Worm (Caenorhabditis elegans) whole organism, L1 larva: ENCODE results near the gene mfn-1.
A peak's percentile ranks its signal among the peaks of the same experiment; 100 is the strongest.

ENCODE experiments used
- C04F5.9 ChIP-seq: sonication (generic microtip); optimal IDR thresholded peaks from 2 replicates; lab custom pipeline; 2016; ENCODE audit warnings: missing genetic modification characterization, missing compliant biosample characterization
- C34B4.2 ChIP-seq: sonication (generic microtip); optimal IDR thresholded peaks from 2 replicates; lab custom pipeline; 2017; ENCODE audit warnings: mild to moderate bottlenecking, missing genetic modification characterization, missing compliant biosample characterization
- Y116A8C.19 ChIP-seq: sonication (generic microtip); optimal IDR thresholded peaks from 2 replicates; lab custom pipeline; 2016; ENCODE audit warnings: missing compliant biosample characterization, missing genetic modification characterization, borderline replicate concordance
- aha-1 ChIP-seq: fragments of 150-350 bp; optimal IDR thresholded peaks from 2 replicates; lab custom pipeline; 2014; ENCODE audit warnings: missing biosample characterization, missing genetic modification characterization
- alr-1 ChIP-seq: fragments of 200-800 bp; sonication (Bioruptor generic); optimal IDR thresholded peaks from 2 replicates; lab custom pipeline; 2018; ENCODE audit warnings: borderline replicate concordance, mild to moderate bottlenecking, missing genetic modification characterization, missing compliant biosample characterization
- blmp-1 ChIP-seq: fragments of 150-350 bp; optimal IDR thresholded peaks from 2 replicates; lab custom pipeline; 2014; ENCODE audit warnings: missing biosample characterization, missing genetic modification characterization
- ces-1 ChIP-seq: fragments of 150-350 bp; optimal IDR thresholded peaks from 2 replicates; lab custom pipeline; 2014; ENCODE audit warnings: missing biosample characterization, missing genetic modification reagents, missing genetic modification characterization
- dpl-1 ChIP-seq, 3 experiments: fragments of 150-350 bp in 2 of 3; sonication (generic microtip) in 1 of 3; optimal IDR thresholded peaks; 2 replicates each; lab custom pipeline; 2014 to 2017; ENCODE audit warnings: missing biosample characterization in 3 of 3, missing genetic modification characterization in 3 of 3, missing genetic modification reagents in 3 of 3
- dsc-1 ChIP-seq: sonication (generic microtip); optimal IDR thresholded peaks from 2 replicates; lab custom pipeline; 2016; ENCODE audit warnings: mild to moderate bottlenecking, missing genetic modification characterization, missing compliant biosample characterization
- efl-1 ChIP-seq, 4 experiments: fragments of 150-350 bp; optimal IDR thresholded peaks in 3 of 4; peaks in 1 of 4; 1 replicate in 1 of 4; 2 replicates in 3 of 4; lab custom pipeline; 2014; ENCODE audit warnings: missing biosample characterization in 2 of 4, missing genetic modification characterization in 2 of 4, missing genetic modification reagents in 2 of 4
- egl-13 ChIP-seq: sonication (generic microtip); optimal IDR thresholded peaks from 2 replicates; lab custom pipeline; 2016; ENCODE audit warnings: missing genotype, missing genetic modification reagents, missing genetic modification characterization, missing compliant biosample characterization
- egl-27 ChIP-seq, 2 experiments: fragments of 150-350 bp in 1 of 2; sonication (generic microtip); optimal IDR thresholded peaks; 3 replicates each; lab custom pipeline; 2017 to 2018; ENCODE audit warnings: missing biosample characterization in 2 of 2, missing genetic modification characterization in 2 of 2, missing genetic modification reagents in 2 of 2
- elt-3 ChIP-seq, 6 experiments: fragments of 150-350 bp in 1 of 6; sonication (generic microtip); optimal IDR thresholded peaks; 2 replicates each; lab custom pipeline; 2017 to 2018; ENCODE audit warnings: missing biosample characterization in 6 of 6, missing genetic modification characterization in 6 of 6, inconsistent platforms in 1 of 6
- ets-5 ChIP-seq: fragments of 200-800 bp; sonication (Bioruptor generic); IDR thresholded peaks from 2 replicates; pipeline ENCODE4 v1.3.6; 2022; ENCODE audit warnings: missing genetic modification characterization, missing compliant biosample characterization
- fkh-10 ChIP-seq: sonication (generic microtip); optimal IDR thresholded peaks from 2 replicates; lab custom pipeline; 2017; ENCODE audit warnings: missing biosample characterization, missing genetic modification reagents, missing genetic modification characterization
- fkh-4 ChIP-seq: sonication (generic microtip); optimal IDR thresholded peaks from 2 replicates; lab custom pipeline; 2016; ENCODE audit warnings: missing compliant biosample characterization, missing genetic modification characterization, borderline replicate concordance
- fos-1 ChIP-seq: fragments of 150-350 bp; optimal IDR thresholded peaks from 2 replicates; lab custom pipeline; 2014; ENCODE audit warnings: missing biosample characterization, missing genetic modification characterization
- jun-1 ChIP-seq: fragments of 150-350 bp; optimal IDR thresholded peaks from 2 replicates; lab custom pipeline; 2014; ENCODE audit warnings: missing biosample characterization, missing genetic modification reagents, missing genetic modification characterization
- lin-14 ChIP-seq: fragments of 200-800 bp; sonication (Bioruptor generic); optimal IDR thresholded peaks from 2 replicates; lab custom pipeline; 2018; ENCODE audit warnings: mild to moderate bottlenecking, missing genetic modification characterization, moderate library complexity, missing compliant biosample characterization
- lin-15B ChIP-seq: fragments of 150-350 bp; sonication (generic microtip); optimal IDR thresholded peaks from 3 replicates; lab custom pipeline; 2014; ENCODE audit warnings: missing biosample characterization, missing genetic modification characterization
- lir-3 ChIP-seq: sonication (generic microtip); optimal IDR thresholded peaks from 2 replicates; lab custom pipeline; 2016; ENCODE audit warnings: mild to moderate bottlenecking, missing genetic modification characterization, moderate library complexity, missing compliant biosample characterization; ENCODE audit not compliant: poor library complexity
- mab-9 ChIP-seq: fragments of 200-800 bp; sonication (Bioruptor generic); IDR thresholded peaks from 2 replicates; pipeline ENCODE4 v1.3.6; 2022; ENCODE audit warnings: missing genetic modification reagents, missing genetic modification characterization, missing compliant biosample characterization
- mdl-1 ChIP-seq, 2 experiments: fragments of 150-350 bp; optimal IDR thresholded peaks; 2 replicates each; lab custom pipeline; 2014 to 2017; ENCODE audit warnings: missing biosample characterization in 2 of 2, missing genetic modification characterization in 2 of 2, inconsistent platforms in 1 of 2
- mep-1 ChIP-seq: fragments of 150-350 bp; optimal IDR thresholded peaks from 2 replicates; lab custom pipeline; 2014; ENCODE audit warnings: missing biosample characterization, missing genetic modification characterization
- nhr-11 ChIP-seq: fragments of 150-350 bp; optimal IDR thresholded peaks from 2 replicates; lab custom pipeline; 2014; ENCODE audit warnings: missing biosample characterization, missing genetic modification characterization
- nhr-19 ChIP-seq: fragments of 200-800 bp; sonication (Bioruptor generic); conservative IDR thresholded peaks from 2 replicates; pipeline ENCODE4 v1.3.6; 2022; ENCODE audit warnings: missing genetic modification characterization, missing compliant biosample characterization
- nhr-20 ChIP-seq: sonication (generic microtip); optimal IDR thresholded peaks from 2 replicates; lab custom pipeline; 2016; ENCODE audit warnings: mild to moderate bottlenecking, missing genetic modification characterization, missing compliant biosample characterization
- nhr-47 ChIP-seq: sonication (generic microtip); optimal IDR thresholded peaks from 2 replicates; lab custom pipeline; 2016; ENCODE audit warnings: mild to moderate bottlenecking, missing genetic modification characterization, moderate library complexity, missing compliant biosample characterization
- nhr-76 ChIP-seq: sonication (generic microtip); optimal IDR thresholded peaks from 2 replicates; lab custom pipeline; 2017; ENCODE audit warnings: missing biosample characterization, missing genetic modification characterization
- nhr-85 ChIP-seq: sonication (generic microtip); peaks from one replicate; lab custom pipeline; 2016; ENCODE audit warnings: missing genetic modification characterization, inconsistent platforms, missing compliant biosample characterization
- pag-3 ChIP-seq: sonication (generic microtip); optimal IDR thresholded peaks from 2 replicates; lab custom pipeline; 2017; ENCODE audit warnings: missing genetic modification characterization, mild to moderate bottlenecking, missing compliant biosample characterization, antibody characterized with exemption, borderline replicate concordance; ENCODE audit not compliant: insufficient read depth
- pqm-1 ChIP-seq: sonication (generic microtip); optimal IDR thresholded peaks from 3 replicates; lab custom pipeline; 2017; ENCODE audit warnings: missing biosample characterization, missing genetic modification characterization
- rnt-1 ChIP-seq: sonication (generic microtip); optimal IDR thresholded peaks from 2 replicates; lab custom pipeline; 2016; ENCODE audit warnings: mild to moderate bottlenecking, missing genetic modification characterization, moderate library complexity, missing compliant biosample characterization
- sup-37 ChIP-seq: fragments of 200-800 bp; sonication (Bioruptor generic); optimal IDR thresholded peaks from 2 replicates; lab custom pipeline; 2018; ENCODE audit warnings: mild to moderate bottlenecking, missing genetic modification characterization, missing compliant biosample characterization
- tbx-2 ChIP-seq: sonication (generic microtip); optimal IDR thresholded peaks from 2 replicates; lab custom pipeline; 2016; ENCODE audit warnings: missing genetic modification characterization, missing compliant biosample characterization
- tlp-1 ChIP-seq: fragments of 150-350 bp; optimal IDR thresholded peaks from 2 replicates; lab custom pipeline; 2014; ENCODE audit warnings: missing biosample characterization, missing genetic modification characterization
- unc-30 ChIP-seq: sonication (generic microtip); optimal IDR thresholded peaks from 2 replicates; lab custom pipeline; 2017; ENCODE audit warnings: missing biosample characterization, missing genetic modification characterization
- vab-15 ChIP-seq: sonication (generic microtip); optimal IDR thresholded peaks from 2 replicates; lab custom pipeline; 2017; ENCODE audit warnings: missing genotype, mild to moderate bottlenecking, missing genetic modification characterization, missing compliant biosample characterization

The mfn-1 gene

DNA sequence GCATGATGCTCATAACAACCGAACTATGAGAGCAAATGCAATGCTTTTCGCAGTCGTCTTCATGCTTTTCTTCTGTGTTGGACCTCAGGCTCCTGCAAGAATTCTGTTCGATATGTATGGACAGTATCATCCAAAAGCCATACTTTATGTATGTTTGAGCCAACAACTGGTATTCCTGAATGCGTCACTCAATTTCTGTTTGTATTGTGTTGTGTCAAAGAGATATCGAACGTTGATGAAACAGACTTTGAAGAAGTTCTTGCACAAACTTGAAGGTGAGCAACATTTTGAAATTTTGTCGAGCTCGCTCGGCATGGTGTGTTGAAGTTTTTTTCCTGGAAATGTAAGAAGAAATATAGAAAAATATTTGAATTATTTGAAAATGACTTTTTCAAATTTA, 41.1 kb upstream of the mfn-1 start:
- TF ChIP-seq pag-3, result no peak
- no peak for TF ChIP-seq jun-1
- no peak for TF ChIP-seq efl-1 (optimal IDR thresholded peaks at IDR 0.05; lab: Kevin White, UChicago)
- peak in 1 of 2 experiments; percentile 56 for TF ChIP-seq efl-1 (GFP tag; optimal IDR thresholded peaks at IDR 0.05 in 1 of 2; lab: Kevin White, UChicago)

DNA sequence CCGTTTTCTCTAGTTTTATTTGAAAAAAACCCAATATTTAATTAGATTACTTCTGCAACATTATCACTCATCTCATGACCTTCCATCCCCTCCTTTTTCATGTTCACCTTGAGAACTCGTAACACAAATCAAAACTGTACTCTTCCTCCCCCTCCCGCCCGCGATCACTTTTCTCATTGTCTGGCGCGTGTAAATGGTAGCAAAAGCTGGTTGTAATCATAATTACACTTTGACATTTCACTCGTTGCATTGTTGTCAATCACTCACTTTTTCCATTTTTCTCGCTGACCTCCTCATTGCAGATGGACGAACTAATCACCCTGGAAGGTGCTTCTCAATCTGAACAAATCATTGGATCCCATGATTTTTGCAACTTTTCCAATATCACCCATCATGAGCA, 38.6 kb upstream of the mfn-1 start, which contains the start of gene npr-41:
Gene npr-41, plus strand, starts transcription at position 301 of the 400 bp plus-strand sequence.
- TF ChIP-seq nhr-85, result peak; percentile 19
- no peak for TF ChIP-seq aha-1 (tag; lab: Kevin White, UChicago)

DNA sequence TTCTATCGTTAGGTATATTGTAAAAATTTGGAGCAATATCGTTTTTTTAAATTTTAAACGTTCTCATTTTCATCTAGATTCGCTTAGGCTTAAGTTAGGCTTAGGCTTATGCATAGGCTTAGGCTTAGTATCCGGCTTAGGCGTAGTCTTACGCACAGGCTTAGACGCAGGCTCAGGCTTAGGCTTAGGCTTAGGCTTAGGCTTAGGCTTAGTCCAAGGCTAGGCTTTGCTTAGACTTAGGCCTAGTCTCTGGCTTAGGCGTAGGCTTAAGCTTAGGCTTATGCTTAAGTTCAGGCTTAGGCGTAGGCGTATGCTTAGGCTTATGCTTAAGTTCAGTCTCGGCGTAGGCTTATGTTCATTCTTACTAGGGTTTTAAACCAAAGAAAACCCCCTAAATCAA, 31.9 kb upstream of the mfn-1 start:
- TF ChIP-seq tlp-1 (tag; lab: Kevin White, UChicago) (no peak), nhr-11 (tag; lab: Kevin White, UChicago) (no peak), mep-1 (tag; lab: Kevin White, UChicago) (no peak), dpl-1 (GFP tag; optimal IDR thresholded peaks at IDR 0.05; lab: Kevin White, UChicago) (no peak), fkh-10 (GFP tag; lab: Kevin White, UChicago) (no peak), jun-1 (no peak), pqm-1 (tag; lab: Kevin White, UChicago) (no peak), ets-5 (GFP tag; lab: Robert Waterston, UW) (no peak), lin-14 (GFP tag; lab: Kevin White, UChicago) (no peak), aha-1 (tag; lab: Kevin White, UChicago) (no peak), fkh-4 (tag; lab: Kevin White, UChicago) (no peak), rnt-1 (tag; lab: Kevin White, UChicago) (no peak), sup-37 (GFP tag; lab: Kevin White, UChicago) (no peak), C34B4.2 (tag; lab: Kevin White, UChicago) (no peak)

DNA sequence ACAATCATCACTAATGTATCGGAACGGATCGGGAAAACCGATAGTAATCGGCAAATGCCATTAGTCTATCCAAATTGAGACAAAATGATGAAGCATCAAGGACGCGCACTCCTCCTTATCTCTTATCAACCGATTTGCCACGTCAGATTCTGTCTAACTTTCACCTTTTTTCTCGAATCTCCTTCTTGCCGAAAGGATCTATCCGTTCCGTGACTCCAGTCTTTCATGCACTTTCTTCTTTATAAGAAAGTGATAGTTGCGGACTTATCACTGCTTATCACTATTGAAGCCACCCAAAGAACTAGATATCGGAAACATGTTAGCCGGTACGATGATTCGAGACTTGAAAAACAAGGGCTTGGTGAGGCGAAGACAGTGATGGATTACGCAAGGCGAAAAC, 30.1 kb upstream of the mfn-1 start:
- TF ChIP-seq mab-9 (no peak), nhr-19 (GFP tag; lab: Robert Waterston, UW) (no peak), C04F5.9 (tag; lab: Kevin White, UChicago) (no peak), fos-1 (no peak), lin-15B (tag; lab: Kevin White, UChicago) (no peak), efl-1 (optimal IDR thresholded peaks at IDR 0.05; lab: Kevin White, UChicago) (no peak), efl-1 (GFP tag; optimal IDR thresholded peaks at IDR 0.05 in 1 of 2; lab: Kevin White, UChicago) (no peak), alr-1 (tag; lab: Kevin White, UChicago) (no peak), dpl-1 (GFP tag; optimal IDR thresholded peaks at IDR 0.05; lab: Kevin White, UChicago) (no peak), egl-13 (no peak), lir-3 (no peak), egl-27 (tag; optimal IDR thresholded peaks at IDR 0.05; lab: Kevin White, UChicago) (no peak), pqm-1 (tag; lab: Kevin White, UChicago) (no peak), unc-30 (tag; lab: Kevin White, UChicago) (no peak), tbx-2 (no peak), nhr-47 (tag; lab: Kevin White, UChicago) (no peak), nhr-76 (tag; lab: Kevin White, UChicago) (no peak), blmp-1 (tag; lab: Kevin White, UChicago) (peak; percentile 100), elt-3 (tag; optimal IDR thresholded peaks at IDR 0.05; lab: Kevin White, UChicago) (peak; percentile 28 to 96 (median 84)), ces-1 (no peak), rnt-1 (tag; lab: Kevin White, UChicago) (no peak), nhr-20 (peak; percentile 7), dsc-1 (tag; lab: Kevin White, UChicago) (no peak), mdl-1 (tag; optimal IDR thresholded peaks at IDR 0.05; lab: Kevin White, UChicago) (no peak), Y116A8C.19 (tag; lab: Kevin White, UChicago) (no peak), fkh-4 (tag; lab: Kevin White, UChicago) (no peak), vab-15 (tag; lab: Kevin White, UChicago) (no peak)
